Worm (Caenorhabditis elegans) whole organism, early embryonic: ENCODE measurements around the gene B0361.11.

Experiments
- ama-1 ChIP-seq: fragments of 150-350 bp; optimal IDR thresholded peaks from 2 replicates; lab custom pipeline; 2014
- flt-1 ChIP-seq: fragments of 200-800 bp; sonication (Bioruptor generic); IDR thresholded peaks from 2 replicates; pipeline ENCODE4 v1.3.6; 2022; ENCODE audit warnings: missing genetic modification characterization, missing compliant biosample characterization
- hmg-4 ChIP-seq: fragments of 200-800 bp; sonication (Bioruptor generic); optimal IDR thresholded peaks from 2 replicates; lab custom pipeline; 2018; ENCODE audit warnings: mild to moderate bottlenecking, missing genetic modification characterization, missing compliant biosample characterization
- pes-1 ChIP-seq: fragments of 200-800 bp; sonication (Bioruptor generic); IDR thresholded peaks from 2 replicates; pipeline ENCODE4 v1.3.6; 2022; ENCODE audit warnings: missing genetic modification reagents, missing genetic modification characterization, missing compliant biosample characterization
- sea-1 ChIP-seq: fragments of 200-800 bp; sonication (Bioruptor generic); conservative IDR thresholded peaks from 2 replicates; pipeline ENCODE4 v1.3.6; 2022; ENCODE audit warnings: missing genetic modification characterization, missing compliant biosample characterization
- tbx-37 ChIP-seq: fragments of 200-800 bp; sonication (Bioruptor generic); conservative IDR thresholded peaks from 2 replicates; pipeline ENCODE4 v1.3.6; 2022; ENCODE audit warnings: missing genetic modification reagents, missing genetic modification characterization, missing compliant biosample characterization

ce11 chrIII:7234148-7234547 is 43.3 kb upstream of the B0361.11 start, which contains the start of gene ndus-8:
- TF ChIP-seq ama-1 (lab: Kevin White, UChicago), result no peak
- TF ChIP-seq sea-1, result no peak
- no peak for TF ChIP-seq tbx-37
- no peak for TF ChIP-seq flt-1
- TF ChIP-seq hmg-4, result no peak
- TF ChIP-seq pes-1, result no peak
